Fruit fly (Drosophila melanogaster) ovary, adult (tissue): ENCODE measurements around the gene CG9609.
A peak's percentile ranks its signal among the peaks of the same experiment; 100 is the strongest.

Source experiments
- CG17801 ChIP-seq: fragments of 200-800 bp; optimal IDR thresholded peaks from 2 replicates; lab custom pipeline; 2019; ENCODE audit warnings: missing biosample characterization, mild to moderate bottlenecking, missing genetic modification characterization, moderate library complexity; ENCODE audit not compliant: partially characterized antibody

The CG9609 gene

dm6 chrX:16782175-16782916 lies 4.5 kb downstream of the CG9609 start:
- TF ChIP-seq CG17801 (GFP tag; lab: Kevin White, UChicago): no peak

- no peak for TF ChIP-seq CG17801 (GFP tag; lab: Kevin White, UChicago)
Observed at dm6 chrX:16781055-16781454, 5.8 kb downstream of the CG9609 start.

- peak; percentile 75 for TF ChIP-seq CG17801 (GFP tag; lab: Kevin White, UChicago)
Observed at dm6 chrX:16780244-16780643, 6.6 kb downstream of the CG9609 start.

DNA sequence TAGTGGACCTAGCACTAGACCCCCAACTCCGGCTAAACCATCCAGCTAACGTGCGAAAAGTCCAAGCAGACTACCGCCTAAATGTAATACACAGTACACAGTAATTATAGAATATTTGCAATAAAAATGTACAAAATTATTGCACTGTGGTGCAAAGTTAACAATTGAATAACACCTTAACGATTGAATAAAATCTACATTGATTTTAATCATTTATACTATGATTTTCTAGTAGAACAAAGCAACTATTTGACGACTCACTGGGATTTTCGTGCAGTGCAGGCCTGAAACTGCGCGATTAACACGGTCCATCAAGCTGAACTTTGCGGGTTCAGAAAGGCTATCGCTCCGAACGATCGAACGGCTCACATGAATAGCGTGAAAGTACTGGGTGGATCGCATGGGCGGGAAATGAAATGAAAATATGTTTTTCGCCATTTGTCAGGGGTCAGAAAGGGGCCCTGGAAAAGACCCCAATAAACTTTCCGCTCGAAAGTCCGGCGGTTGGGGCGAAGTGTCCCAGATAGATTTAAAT lies 8.6 kb downstream of the CG9609 start:
- TF ChIP-seq CG17801 (GFP tag; lab: Kevin White, UChicago): no peak

DNA sequence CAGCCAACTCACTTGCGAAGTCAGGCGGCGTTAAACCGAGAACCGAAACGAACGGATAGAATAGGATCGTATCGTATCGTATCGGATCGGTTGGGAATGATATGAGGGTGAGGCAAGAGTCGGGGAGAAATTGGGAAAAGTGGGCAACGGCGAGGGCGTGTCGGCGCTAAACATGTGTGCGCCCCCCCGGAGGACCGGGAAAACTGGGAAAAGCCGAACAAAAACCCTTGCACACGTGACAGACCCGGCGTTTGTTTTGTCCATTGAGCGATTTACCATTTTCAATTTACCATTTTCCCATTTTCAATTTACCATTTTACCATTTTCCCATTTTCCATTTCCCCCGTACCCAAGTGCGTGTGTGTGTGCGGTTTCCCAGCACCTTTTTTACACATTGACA lies 11.7 kb downstream of the CG9609 start:
- no peak for TF ChIP-seq CG17801 (GFP tag; lab: Kevin White, UChicago)

DNA sequence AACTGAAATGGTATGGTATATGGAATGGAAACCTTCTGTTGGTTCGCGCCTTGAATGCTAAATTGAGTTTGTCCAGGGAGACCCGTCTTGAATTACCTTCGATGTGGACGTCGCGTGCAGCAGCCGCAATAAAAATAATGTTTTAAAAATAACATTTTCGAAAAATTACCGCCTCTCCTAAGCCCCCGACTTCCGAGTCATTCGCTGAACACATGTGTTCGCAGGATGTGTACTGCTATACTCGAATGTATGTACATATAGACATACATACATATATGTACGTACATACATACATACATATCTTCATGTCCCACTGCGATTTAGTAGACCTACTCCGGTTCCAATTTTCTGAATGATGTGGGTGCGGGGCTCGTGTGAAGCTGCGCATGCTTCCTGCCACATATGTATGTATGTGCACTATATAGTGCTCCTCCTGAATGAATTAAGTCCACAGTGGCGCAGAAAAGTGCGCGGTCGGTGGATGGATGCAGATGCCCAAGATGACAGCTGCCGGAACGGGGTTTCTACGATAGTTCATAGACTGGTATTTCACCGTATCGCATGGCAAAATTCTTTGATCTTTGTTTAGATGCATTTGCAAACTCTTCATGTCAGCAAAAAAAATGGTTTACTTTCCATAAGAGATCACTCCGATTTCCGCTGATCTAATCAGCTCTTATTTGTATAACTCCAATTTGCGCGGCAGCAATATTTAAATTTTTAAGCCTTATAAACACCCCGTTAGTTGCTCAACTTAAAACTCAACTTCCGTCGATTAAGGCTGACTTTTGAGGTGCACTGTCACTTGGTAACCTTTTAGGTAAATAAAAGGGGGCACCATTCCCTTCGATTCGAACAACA lies 12.4 kb downstream of the CG9609 start:
- no peak for TF ChIP-seq CG17801 (GFP tag; lab: Kevin White, UChicago)

DNA sequence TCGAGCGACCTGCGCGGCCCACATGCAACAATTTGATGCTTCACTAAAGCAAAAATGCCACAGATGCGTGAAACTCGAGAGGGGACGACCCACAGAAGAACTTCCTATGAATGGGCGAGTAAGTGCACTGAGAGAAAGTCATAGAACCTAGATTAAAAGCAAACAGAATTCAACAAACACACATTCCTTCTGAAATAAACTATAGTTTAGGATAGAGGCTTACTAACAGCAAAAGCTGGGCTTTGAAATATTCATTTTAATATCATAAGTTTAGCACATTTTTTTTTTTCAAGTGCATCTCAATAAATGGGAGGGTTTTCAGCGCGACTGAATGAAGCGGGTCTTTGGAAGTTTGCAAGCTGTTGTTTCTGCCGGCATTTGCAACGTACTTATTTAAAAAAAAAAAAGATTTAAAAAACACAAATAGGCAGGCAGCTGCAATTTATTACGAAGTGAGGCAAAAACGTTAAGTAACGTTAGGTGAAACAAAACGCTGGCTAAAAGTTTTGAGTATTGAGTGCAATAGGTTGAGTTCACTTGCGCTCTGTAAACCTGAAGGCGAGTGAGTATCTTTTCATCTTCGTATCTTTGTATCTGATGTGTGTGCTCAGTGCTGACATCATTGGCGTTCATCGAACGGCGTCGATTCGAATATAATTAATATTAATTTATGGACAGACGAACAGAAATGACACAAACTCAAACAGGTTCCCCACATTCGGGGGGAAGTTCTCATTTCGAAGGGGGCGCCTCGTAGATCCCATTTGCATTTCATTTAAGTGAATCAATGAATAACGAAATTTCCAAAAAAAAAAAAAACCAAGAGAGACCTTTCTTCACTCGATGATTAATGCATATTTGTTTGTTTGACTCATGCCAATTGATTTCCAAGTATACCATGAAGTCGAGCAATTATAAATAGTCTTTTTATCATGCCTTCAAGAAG lies 13.7 kb downstream of the CG9609 start:
- TF ChIP-seq CG17801 (GFP tag; lab: Kevin White, UChicago): no peak

DNA sequence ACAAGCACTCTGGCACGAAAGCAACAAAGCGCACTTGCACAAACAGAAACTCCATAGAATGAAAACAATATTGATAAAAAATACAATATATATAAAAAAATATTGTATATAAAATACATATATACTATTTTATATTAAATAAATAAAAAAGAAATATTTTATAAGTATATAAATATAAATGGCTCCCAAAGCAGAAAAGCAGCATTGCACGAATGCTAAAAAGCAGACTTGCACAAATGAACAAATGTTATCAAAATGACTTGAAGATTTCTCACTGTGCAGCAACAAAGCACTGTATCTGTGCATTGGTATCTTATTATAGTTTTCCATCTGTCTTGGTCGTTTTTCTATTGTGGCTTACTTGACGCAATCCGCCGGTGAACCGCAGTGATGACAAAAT lies 18.0 kb downstream of the CG9609 start:
- TF ChIP-seq CG17801 (GFP tag; lab: Kevin White, UChicago): no peak

DNA sequence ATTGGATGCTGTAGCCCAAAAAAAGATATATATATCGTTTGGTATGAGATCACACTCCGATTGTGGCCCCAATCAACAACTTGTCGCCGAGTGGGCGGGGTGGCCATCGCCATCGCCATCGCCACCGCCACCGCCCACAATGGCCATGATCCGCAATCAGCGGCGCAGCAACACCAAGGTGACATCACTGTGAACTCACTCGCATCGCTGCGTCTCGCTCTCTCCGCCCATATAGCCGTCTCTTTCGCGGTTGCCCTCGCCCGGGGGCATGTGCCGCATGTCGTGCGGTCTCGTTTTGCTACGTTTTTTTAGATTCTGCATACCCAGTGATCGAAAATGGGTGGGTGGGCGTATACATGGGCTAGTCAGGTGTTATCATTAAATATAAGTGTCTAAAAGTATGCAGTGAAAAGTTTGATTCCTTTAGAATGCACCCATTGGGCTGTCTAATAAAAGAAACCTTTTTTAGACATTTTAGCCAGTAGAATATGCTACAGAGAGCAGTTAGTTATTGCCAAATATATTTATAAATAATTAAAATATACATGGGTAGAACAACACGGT lies 19.9 kb downstream of the CG9609 start:
- TF ChIP-seq CG17801 (GFP tag; lab: Kevin White, UChicago): no peak

- TF ChIP-seq CG17801 (GFP tag; lab: Kevin White, UChicago): no peak
Observed at dm6 chrX:16765809-16766208, 21.0 kb downstream of the CG9609 start.

- no peak for TF ChIP-seq CG17801 (GFP tag; lab: Kevin White, UChicago)
Observed at dm6 chrX:16764955-16765354, 21.9 kb downstream of the CG9609 start.

DNA sequence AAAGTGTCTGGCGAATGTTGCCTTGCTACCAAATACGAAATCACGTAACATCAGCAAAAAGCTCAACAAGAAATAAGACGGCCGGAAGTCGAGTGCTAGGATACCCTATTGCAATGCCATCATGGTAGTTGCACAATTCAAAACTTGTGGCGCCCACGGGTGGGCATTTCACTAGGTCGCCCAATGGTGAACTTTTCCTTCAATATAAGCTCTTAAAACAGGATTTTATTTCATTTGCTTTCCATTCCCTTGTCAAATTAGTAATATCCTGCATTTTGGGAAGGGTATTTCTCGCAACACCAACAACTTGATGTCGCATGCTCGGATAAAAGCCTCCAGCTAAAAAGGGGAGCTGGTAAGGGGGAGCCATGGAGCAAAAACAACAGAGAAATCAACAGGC lies 25.3 kb downstream of the CG9609 start:
- TF ChIP-seq CG17801 (GFP tag; lab: Kevin White, UChicago): no peak

DNA sequence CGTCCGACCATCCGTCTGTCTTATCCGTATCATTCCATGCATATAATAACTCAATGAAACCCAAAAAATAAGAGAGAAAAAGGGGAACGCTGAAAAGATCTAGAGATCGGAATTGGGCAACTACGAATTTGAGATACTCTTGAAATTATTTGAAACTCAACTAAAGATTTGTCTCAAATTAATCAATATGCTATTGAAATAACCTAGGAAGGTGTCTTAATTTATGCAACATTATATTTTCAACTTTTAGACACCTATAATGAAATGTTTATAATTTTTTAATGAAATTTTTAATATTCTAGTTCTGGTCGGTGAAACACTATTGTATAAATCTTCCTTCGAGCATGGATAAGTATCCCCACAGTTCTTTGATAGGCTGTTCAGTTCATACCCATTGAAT lies 26.3 kb downstream of the CG9609 start:
- no peak for TF ChIP-seq CG17801 (GFP tag; lab: Kevin White, UChicago)

DNA sequence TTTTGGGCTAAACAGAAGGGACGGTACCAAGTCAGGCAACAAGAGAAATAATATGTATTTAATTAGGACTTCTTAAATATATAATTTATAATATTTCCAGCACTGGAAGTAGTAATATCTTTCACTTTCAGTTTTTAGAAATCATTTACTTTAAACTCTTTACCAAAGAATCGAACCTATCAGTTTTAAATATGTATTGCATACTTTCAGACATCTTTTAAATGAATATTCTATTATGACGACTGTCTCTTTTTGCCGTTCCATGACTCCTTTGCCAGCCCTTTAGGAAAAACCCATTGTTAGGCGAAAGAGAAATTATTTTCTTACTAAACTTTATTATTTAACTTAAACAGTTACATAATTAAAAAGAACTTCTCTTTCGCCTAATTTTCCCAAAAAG lies 29.2 kb downstream of the CG9609 start:
- TF ChIP-seq CG17801 (GFP tag; lab: Kevin White, UChicago): no peak
